Fruit fly (Drosophila melanogaster): Measurements from ENCODE around the gene Jig.

Gene Jig

DNA sequence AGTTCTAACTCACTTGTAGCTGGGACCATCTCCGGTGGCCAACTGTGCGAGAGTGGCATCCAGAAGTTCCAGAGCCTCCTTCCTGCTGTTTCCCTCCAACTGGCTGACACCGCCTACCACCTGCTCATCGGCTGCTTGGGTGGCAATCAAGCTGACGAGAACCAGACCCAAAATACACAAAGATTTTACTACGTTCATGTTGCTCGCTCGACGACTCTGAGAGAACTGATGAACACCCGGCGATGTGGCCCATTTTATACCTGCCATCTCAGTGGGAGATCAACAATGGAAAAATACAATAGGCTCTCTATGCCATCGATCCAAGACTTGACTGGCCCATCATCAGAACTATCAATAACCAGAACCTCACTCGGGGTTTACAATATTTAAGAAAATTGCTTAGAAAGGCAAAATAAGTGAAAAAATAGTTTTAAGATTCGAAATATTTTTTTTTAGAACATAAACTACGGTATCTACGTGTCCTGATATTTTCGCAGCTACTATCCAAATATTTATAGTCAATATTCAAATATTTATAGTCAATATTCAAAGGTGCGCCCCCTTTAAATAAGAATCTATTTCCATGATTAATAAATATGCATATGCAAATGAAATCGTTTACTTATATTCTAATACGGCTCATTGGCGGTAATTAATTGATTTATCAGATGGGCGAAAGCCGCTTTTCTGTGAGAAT is 8.8 kb downstream of the Jig start, which contains the start of gene Cys (continued):
- no peak for TF ChIP-seq Dip2 (GFP tag; IDR thresholded peaks at IDR 0.05)
- no peak for TF ChIP-seq ara (GFP tag; IDR thresholded peaks at IDR 0.05)
- TF ChIP-seq CG4282 (GFP tag; optimal IDR thresholded peaks at IDR 0.05) = no peak
- TF ChIP-seq CG10565 (GFP tag; optimal IDR thresholded peaks at IDR 0.05) = no peak
- TF ChIP-seq CG12155 (GFP tag; optimal IDR thresholded peaks at IDR 0.05) = no peak
- TF ChIP-seq rib (GFP tag; IDR thresholded peaks at IDR 0.05) = 0 out of 2 replicates have a peak, but pooled peaks have one; percentile 31
- TF ChIP-seq HLH4C (GFP tag; IDR thresholded peaks at IDR 0.05; ENCODE audit: partially characterized antibody) = 0 out of 3 replicates have a peak, but pooled peaks have one; percentile 12
- no peak for TF ChIP-seq CG10462 (GFP tag; optimal IDR thresholded peaks at IDR 0.05)
- no peak for TF ChIP-seq Sry-β (GFP tag; optimal IDR thresholded peaks at IDR 0.05)
- TF ChIP-seq crp (GFP tag; optimal IDR thresholded peaks at IDR 0.05) = no peak
- no peak for TF ChIP-seq D (optimal IDR thresholded peaks at IDR 0.05)
- TF ChIP-seq D (GFP tag; optimal IDR thresholded peaks at IDR 0.05) = no peak
- no peak for TF ChIP-seq CG13123 (GFP tag; optimal IDR thresholded peaks at IDR 0.05)
- TF ChIP-seq CG11398 (GFP tag; optimal IDR thresholded peaks at IDR 0.05) = no peak
- TF ChIP-seq CG4854 (GFP tag; optimal IDR thresholded peaks at IDR 0.05) = no peak
- no peak for TF ChIP-seq CG31224 (GFP tag; IDR thresholded peaks at IDR 0.05)
- no peak for TF ChIP-seq CG11695 (GFP tag; IDR thresholded peaks at IDR 0.05)
- TF ChIP-seq Ravus (GFP tag; IDR thresholded peaks at IDR 0.05) = no peak
- no peak for TF ChIP-seq CG10274 (GFP tag; optimal IDR thresholded peaks at IDR 0.05)
- TF ChIP-seq sr (GFP tag; IDR thresholded peaks at IDR 0.05) = no peak
- TF ChIP-seq tgo (GFP tag; IDR thresholded peaks at IDR 0.05) = no peak
- no peak for TF ChIP-seq CG11723 (GFP tag; optimal IDR thresholded peaks at IDR 0.05)
- TF ChIP-seq toy (GFP tag; IDR thresholded peaks at IDR 0.05) = no peak
- TF ChIP-seq CG7786 (GFP tag; optimal IDR thresholded peaks at IDR 0.05) = peak; percentile 17
- TF ChIP-seq fd102C (GFP tag; optimal IDR thresholded peaks at IDR 0.05) = no peak
- no peak for TF ChIP-seq Adf1 (GFP tag; IDR thresholded peaks at IDR 0.05)
- no peak for TF ChIP-seq CG14710 (tag; optimal IDR thresholded peaks at IDR 0.05)
- TF ChIP-seq Abd-B (GFP tag; optimal IDR thresholded peaks at IDR 0.05) = no peak
- no peak for TF ChIP-seq zf30C (GFP tag; optimal IDR thresholded peaks at IDR 0.05)
- TF ChIP-seq TFAM (GFP tag; optimal IDR thresholded peaks at IDR 0.05) = no peak
- no peak for TF ChIP-seq ab (GFP tag; optimal IDR thresholded peaks at IDR 0.05)
- TF ChIP-seq CG9932 (GFP tag; IDR thresholded peaks at IDR 0.05) = peak; percentile 33; the same call in 1 of the 2 replicates
- TF ChIP-seq CG7372 (GFP tag; IDR thresholded peaks at IDR 0.05) = no peak
- no peak for TF ChIP-seq CG2202 (tag; optimal IDR thresholded peaks at IDR 0.05)

DNA sequence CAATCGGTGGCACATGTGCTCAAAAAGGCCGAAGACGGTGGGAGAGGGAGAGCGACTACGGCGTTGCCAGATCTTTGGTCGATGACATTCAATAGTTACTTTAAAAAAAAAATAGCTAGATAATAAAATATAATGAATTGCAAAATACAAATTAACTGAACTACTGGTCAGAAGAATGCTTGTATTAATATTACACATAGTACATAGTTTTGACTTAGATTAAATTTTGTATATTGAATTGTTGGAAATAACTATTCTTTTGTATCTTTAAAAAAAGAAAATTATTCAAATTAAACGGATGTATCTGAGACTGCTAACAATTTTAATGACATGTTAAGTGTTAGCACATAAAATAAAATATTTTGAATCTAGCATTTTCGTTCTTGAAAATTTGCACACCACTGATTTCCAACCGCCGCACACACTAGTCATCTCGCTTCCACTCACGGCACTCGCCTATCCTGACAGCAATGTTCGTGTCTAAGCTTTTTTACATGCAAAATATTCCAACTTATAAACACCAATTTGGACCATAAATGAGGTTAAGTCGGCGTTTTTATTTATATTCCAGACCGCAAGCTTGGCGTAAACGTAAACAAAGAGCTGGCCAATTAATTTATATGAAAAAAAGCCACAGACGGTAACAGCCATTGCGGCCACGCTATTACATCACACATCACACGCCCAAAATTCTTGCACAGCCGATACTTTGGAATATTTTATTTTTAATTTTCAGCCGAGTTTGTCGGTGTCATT is 14.4 kb downstream of the Jig start:
- TF ChIP-seq CG10565 (GFP tag; optimal IDR thresholded peaks at IDR 0.05) (no peak), CG8089 (GFP tag; optimal IDR thresholded peaks at IDR 0.05) (peak; percentile 49), lola (GFP tag; optimal IDR thresholded peaks at IDR 0.05) (peak in 1 of 3 experiments; percentile 81), CG13296 (GFP tag; optimal IDR thresholded peaks at IDR 0.05) (peak; percentile 65), slou (GFP tag; optimal IDR thresholded peaks at IDR 0.05) (peak; percentile 52), Mad (GFP tag; optimal IDR thresholded peaks at IDR 0.05) (peak; percentile 52), h (optimal IDR thresholded peaks at IDR 0.05) (no peak), CG8359 (GFP tag; optimal IDR thresholded peaks at IDR 0.05; ENCODE audit: borderline replicate concordance) (peak; percentile 47), inv (GFP tag; IDR thresholded peaks at IDR 0.05; ENCODE audit: partially characterized antibody) (no peak), CG18764 (GFP tag; optimal IDR thresholded peaks at IDR 0.05) (peak; percentile 66), CG7839 (tag; optimal IDR thresholded peaks at IDR 0.05) (peak; percentile 81), Spps (tag; optimal IDR thresholded peaks at IDR 0.05) (peak; percentile 20), az2 (GFP tag; optimal IDR thresholded peaks at IDR 0.05) (peak; percentile 69), CG3726 (GFP tag; IDR thresholded peaks at IDR 0.05) (peak; percentile 75; the same call in 1 of the 3 replicates), otp (GFP tag; IDR thresholded peaks at IDR 0.05) (0 out of 3 replicates have a peak, but pooled peaks have one; percentile 17), ato (GFP tag; IDR thresholded peaks at IDR 0.05; ENCODE audit: partially characterized antibody) (no peak), Opbp (GFP tag; IDR thresholded peaks at IDR 0.05; ENCODE audit: partially characterized antibody) (no peak)
